Fruit fly (Drosophila melanogaster): ENCODE data around the gene Amacr.
A peak's percentile ranks its signal among the peaks of the same experiment; 100 is the strongest.

The Amacr gene

DNA sequence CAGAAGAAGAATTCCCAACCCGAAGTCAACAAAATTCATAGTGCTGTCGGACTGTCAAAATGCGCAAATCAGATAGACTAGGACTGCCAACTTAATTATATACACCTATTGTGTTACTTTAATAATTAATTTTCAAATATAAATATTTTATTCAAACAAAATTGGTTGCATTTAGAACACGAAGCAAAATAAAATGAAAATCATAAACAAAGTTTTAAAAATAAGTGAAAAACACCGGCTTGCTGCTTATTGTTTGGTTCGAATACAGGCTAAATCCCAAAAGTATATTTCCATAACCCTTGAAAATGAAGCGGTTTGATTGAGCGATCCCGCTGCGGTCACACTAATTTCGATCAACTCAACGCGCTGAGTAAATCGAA, 5.7 kb upstream of the Amacr start, which contains the start of the genes Rhau and dia:
TSS of gene Rhau (minus strand) at position 178 of the 380 bp plus-strand sequence.
TSS of gene dia (plus strand) at position 337 of the 380 bp plus-strand sequence.
- TF ChIP-seq CG17801 (GFP tag; optimal IDR thresholded peaks at IDR 0.05; ENCODE audit: partially characterized antibody), result no peak

- TF ChIP-seq CG17801 (GFP tag; optimal IDR thresholded peaks at IDR 0.05; ENCODE audit: partially characterized antibody), result no peak
Measured at dm6 chr2L:20735121-20735855, 16.9 kb downstream of the Amacr start.

dm6 chr2L:20734687-20735088, 17.5 kb downstream of the Amacr start:
- no peak for TF ChIP-seq CG17801 (GFP tag; optimal IDR thresholded peaks at IDR 0.05; ENCODE audit: partially characterized antibody)

dm6 chr2L:20734066-20734686, 18.0 kb downstream of the Amacr start, which contains the start of gene TM9SF2:
Gene TM9SF2, minus strand, starts transcription at chr2L:20734309.
- TF ChIP-seq CG17801 (GFP tag; optimal IDR thresholded peaks at IDR 0.05; ENCODE audit: partially characterized antibody), result no peak

- TF ChIP-seq CG17801 (GFP tag; optimal IDR thresholded peaks at IDR 0.05; ENCODE audit: partially characterized antibody), result no peak
Measured at dm6 chr2L:20733025-20733424, 19.1 kb downstream of the Amacr start.

- TF ChIP-seq CG17801 (GFP tag; optimal IDR thresholded peaks at IDR 0.05; ENCODE audit: partially characterized antibody), result no peak
Measured at dm6 chr2L:20730182-20730581, 22.0 kb downstream of the Amacr start, which contains the start of gene CarT. Gene CarT, minus strand, starts transcription at chr2L:20730282.

DNA sequence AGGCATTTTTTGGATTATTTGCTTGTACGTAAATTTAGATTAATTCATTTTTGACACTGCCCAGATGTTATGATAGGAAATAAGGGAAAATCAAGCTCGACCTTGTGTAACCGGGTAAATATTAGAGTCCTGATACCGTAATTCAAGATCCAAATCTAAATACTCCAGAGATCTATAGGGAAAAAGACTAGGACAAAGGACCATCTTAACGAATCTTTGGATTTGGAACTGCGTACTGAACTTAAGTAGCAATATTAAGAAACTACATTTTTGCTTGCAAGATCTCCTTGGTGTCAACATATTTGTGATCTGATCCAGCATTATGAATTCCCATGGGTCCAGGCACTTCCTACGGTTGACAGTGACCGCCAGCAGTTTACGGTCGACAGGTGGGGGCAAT, 25.7 kb downstream of the Amacr start, which contains the start of gene CG9316:
TSS of gene CG9316 (minus strand) at position 101 of the 400 bp plus-strand sequence.
- TF ChIP-seq CG17801 (GFP tag; optimal IDR thresholded peaks at IDR 0.05; ENCODE audit: partially characterized antibody), result no peak

DNA sequence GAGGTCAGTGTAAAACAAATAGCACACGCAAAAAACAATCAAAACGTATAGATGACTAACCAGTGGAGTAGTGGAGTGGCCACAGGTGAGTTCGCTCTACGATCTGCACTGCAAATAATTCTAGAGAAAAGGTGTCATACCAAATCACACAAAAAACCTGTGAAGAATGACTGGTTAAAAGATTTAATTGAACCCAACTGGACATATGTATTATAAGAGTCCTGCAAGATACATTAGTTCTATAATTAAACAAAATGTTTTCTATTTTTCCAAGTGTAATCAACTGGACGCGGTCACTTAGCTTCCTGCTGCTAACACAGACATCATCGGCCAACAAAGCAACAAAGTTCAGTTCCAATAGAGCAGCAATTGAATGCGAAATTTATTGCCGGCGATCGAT, 28.1 kb downstream of the Amacr start:
- no peak for TF ChIP-seq CG17801 (GFP tag; optimal IDR thresholded peaks at IDR 0.05; ENCODE audit: partially characterized antibody)

DNA sequence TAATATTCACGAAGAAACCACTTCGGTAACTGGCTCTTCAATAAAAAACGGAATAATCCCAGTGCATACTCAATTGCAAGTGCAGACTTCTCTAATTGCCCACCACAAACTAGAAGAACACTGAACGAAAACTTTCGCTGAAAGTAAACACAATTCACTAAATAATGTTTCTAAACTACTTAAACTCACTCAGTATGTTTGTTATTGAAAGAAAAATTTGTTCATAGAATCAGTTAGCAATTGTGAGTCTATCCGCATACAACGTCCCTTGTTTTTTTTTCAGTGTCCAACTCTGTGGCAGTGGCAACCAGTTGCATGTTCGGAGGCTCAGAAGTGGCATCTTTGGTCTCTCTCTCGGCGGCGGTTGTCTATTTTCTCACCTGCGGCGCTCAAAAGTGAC, 30.7 kb downstream of the Amacr start:
- no peak for TF ChIP-seq CG17801 (GFP tag; optimal IDR thresholded peaks at IDR 0.05; ENCODE audit: partially characterized antibody)

DNA sequence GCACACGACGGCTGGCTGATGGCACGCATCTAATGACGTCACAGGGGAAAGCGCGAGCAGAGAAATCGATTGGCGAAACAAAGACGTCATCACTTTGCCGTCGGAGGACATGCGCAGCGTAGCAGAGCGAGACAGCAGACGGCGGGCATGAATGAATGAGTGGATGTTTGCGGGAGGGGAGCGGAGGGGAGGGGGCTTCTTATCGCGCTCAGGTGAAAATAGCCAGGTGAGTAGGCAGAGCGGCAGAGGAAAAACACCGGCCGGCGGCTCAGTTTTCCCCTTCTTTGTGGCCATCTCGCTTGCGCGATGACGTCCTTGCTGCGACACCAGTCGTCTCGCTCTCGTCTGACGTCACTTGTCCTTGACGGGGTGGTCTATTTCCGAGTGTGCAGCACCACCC, 32.1 kb downstream of the Amacr start:
- TF ChIP-seq CG17801 (GFP tag; optimal IDR thresholded peaks at IDR 0.05; ENCODE audit: partially characterized antibody), result no peak

DNA sequence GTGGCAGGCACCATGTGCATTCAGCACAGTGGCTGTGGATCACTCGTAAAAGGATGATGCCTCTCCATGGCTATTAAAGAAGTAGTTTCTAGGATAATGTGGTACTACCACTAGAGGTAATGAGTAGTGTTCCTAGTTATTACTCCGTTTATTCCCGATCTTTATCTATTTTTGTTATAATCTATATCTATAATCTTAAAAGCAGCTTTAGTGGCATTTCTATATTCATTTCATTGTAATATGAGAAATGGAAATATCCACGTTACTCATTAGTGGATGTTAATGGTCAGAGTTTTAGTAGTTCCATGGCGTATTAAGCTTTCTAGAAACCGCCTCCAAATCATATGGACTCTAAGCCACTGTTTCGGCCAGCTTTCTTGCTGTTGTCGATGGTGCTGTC, 35.4 kb downstream of the Amacr start:
- no peak for TF ChIP-seq CG17801 (GFP tag; optimal IDR thresholded peaks at IDR 0.05; ENCODE audit: partially characterized antibody)

DNA sequence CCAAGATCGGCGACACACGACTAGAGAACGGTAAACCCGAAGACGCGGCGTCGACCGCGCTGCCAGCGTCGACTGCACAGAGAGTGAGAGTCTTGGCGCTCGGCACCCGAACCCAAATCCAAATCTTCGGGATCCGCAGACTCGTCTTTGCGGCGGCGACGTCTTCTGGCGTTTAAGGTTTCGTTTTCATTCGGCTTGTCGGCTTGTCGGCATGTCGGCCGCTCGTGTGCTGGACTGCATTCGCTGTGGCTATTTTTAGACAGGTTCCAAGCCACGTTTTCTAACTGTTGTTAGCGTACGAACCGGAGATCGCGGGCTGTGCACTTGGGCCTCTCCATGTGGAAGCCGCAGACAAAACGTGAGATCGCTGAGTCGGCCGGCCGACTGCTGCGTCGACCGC, 36.1 kb downstream of the Amacr start:
- TF ChIP-seq CG17801 (GFP tag; optimal IDR thresholded peaks at IDR 0.05; ENCODE audit: partially characterized antibody), result peak; percentile 19

DNA sequence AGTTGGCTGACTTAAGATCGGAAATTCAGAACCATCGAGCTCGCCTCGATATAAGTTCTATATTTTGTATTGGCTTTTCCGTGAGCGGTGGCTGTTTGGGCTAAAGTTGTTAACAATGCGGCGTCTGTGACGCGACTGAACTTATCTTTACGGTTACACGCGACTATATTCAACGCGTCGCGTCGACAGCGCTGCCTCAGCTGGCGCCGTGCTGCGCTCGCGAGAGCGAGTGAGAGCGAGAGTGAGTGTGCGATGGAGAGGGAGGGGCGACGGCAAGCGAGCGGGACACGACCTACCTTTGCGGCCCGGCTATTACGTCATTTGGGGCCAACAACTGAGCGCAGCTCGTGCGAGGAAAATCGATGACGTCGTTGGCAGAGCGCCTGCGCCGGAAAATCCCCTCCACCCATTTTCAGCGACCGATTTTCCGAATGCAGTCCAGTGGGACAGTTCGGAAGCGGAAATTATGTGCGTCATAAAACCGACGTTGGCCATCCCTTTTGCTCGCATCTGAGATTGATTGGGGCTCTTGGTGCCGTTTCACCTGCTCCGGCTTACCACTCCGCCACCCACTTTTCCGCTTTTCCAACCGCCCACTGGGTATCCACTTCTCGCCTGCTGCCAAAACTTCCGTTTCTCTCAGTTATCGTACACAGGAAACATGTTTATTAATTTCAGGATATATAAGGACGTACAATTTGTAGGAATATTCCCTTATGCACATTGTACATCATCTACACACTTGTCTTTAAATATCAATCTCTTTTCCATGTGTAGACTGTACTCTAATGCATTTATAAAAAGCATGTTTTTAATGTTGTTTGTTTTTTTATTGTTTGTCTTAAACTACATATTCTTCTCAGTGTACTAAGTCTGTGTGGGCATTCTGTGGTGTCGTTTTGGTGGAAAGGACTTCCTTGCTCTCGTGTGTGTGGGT, 37.4 kb downstream of the Amacr start, which contains the start of gene Hr38:
TSS of gene Hr38 (minus strand) at position 121 of the 937 bp plus-strand sequence.
- TF ChIP-seq CG17801 (GFP tag; optimal IDR thresholded peaks at IDR 0.05; ENCODE audit: partially characterized antibody), result peak; percentile 32

dm6 chr2L:20705869-20706368, 46.2 kb downstream of the Amacr start:
- TF ChIP-seq CG17801 (GFP tag; optimal IDR thresholded peaks at IDR 0.05; ENCODE audit: partially characterized antibody), result no peak
